Fruit fly (Drosophila melanogaster) Kc167 (cell line): ENCODE data around the gene CG1307.

Experiments
- Myc ChIP-seq: fragments of >200 bp; optimal IDR thresholded peaks from 2 replicates; lab custom pipeline; 2017; ENCODE audit warnings: missing external identifiers
- Sin3A ChIP-seq: fragments of >200 bp; optimal IDR thresholded peaks from 2 replicates; lab custom pipeline; 2018; ENCODE audit warnings: missing external identifiers
- h ChIP-seq: fragments of >200 bp; optimal IDR thresholded peaks from 3 replicates; lab custom pipeline; 2018; ENCODE audit warnings: missing external identifiers
- insv ChIP-seq: fragments of >200 bp; optimal IDR thresholded peaks from 3 replicates; lab custom pipeline; 2018; ENCODE audit warnings: missing external identifiers
- psq ChIP-seq: fragments of >200 bp; optimal IDR thresholded peaks from 2 replicates; lab custom pipeline; 2017; ENCODE audit warnings: missing external identifiers
- ttk ChIP-seq: sonication (Bioruptor generic); optimal IDR thresholded peaks from 2 replicates; lab custom pipeline; 2017; ENCODE audit warnings: missing external identifiers

Gene CG1307

dm6 chr3R:6659941-6660340 lies 2.7 kb upstream of the CG1307 start, which contains the start of gene agt:
agt (minus strand) TSS chr3R:6660100.
- no peak for TF ChIP-seq insv
- TF ChIP-seq h (lab: Kevin White, UChicago), result no peak
- TF ChIP-seq Sin3A (lab: Kevin White, UChicago), result no peak

DNA sequence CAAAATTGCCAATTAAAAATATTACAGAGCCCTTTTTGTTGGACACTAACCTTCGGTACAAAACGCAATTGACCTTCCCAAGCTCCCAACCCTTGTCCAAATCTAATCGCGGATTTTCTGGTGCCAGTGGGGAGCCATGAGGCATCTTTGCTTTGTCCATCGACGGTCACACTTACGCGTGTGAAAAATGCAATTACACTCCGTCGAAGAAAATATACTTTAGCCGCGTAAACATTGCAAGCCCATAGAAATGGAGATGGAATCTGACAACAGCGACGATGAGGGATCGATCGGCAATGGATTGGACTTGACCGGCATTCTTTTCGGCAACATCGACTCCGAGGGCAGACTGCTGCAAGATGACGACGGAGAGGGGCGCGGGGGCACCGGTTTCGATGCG lies 10.5 kb downstream of the CG1307 start, which contains the start of gene Taf1:
Gene Taf1, plus strand, starts transcription at position 150 of the 400 bp plus-strand sequence.
- TF ChIP-seq psq (lab: Kevin White, UChicago), result no peak
- TF ChIP-seq ttk, result no peak
- TF ChIP-seq h (lab: Kevin White, UChicago), result no peak
- TF ChIP-seq insv, result no peak
- no peak for TF ChIP-seq Myc (lab: Kevin White, UChicago)
- no peak for TF ChIP-seq Sin3A (lab: Kevin White, UChicago)

DNA sequence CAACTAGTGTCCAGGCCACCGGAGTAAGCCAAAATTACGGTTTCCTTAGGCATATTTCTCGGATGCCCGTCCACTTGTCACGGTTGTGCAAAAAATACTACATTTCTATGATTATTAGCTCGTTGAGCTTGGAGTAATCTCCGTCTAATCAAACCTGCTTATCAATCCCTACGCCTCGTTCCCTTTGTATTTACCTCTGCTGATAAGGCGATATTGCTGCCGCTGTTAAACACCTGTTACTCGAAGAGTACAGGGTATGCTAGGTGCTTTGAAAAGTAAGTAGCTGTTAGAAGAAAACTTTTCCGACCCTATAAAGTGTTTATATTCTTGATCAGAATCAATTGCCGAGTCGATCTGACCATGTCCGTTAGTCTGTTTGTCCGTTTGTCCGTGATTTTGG lies 12.9 kb downstream of the CG1307 start, which contains the start of gene Ass:
Gene Ass, minus strand, starts transcription at position 101 of the 400 bp plus-strand sequence.
- no peak for TF ChIP-seq insv
- no peak for TF ChIP-seq Myc (lab: Kevin White, UChicago)
- no peak for TF ChIP-seq psq (lab: Kevin White, UChicago)
- TF ChIP-seq h (lab: Kevin White, UChicago), result no peak
- TF ChIP-seq Sin3A (lab: Kevin White, UChicago), result no peak
- TF ChIP-seq ttk, result no peak

dm6 chr3R:6640932-6641331 lies 16.3 kb downstream of the CG1307 start, which contains the start of gene CG31286:
CG31286 (plus strand) TSS chr3R:6641232.
- TF ChIP-seq insv (no peak), Myc (lab: Kevin White, UChicago) (no peak), h (lab: Kevin White, UChicago) (no peak), psq (lab: Kevin White, UChicago) (no peak), ttk (no peak), Sin3A (lab: Kevin White, UChicago) (no peak)

- no peak for TF ChIP-seq psq (lab: Kevin White, UChicago)
Measured at dm6 chr3R:6629851-6630250, 27.4 kb downstream of the CG1307 start, which contains the start of gene sunz. sunz (plus strand) TSS chr3R:6630151.

- no peak for TF ChIP-seq ttk
- TF ChIP-seq Sin3A (lab: Kevin White, UChicago), result no peak
- TF ChIP-seq insv, result no peak
- TF ChIP-seq Myc (lab: Kevin White, UChicago), result no peak
- TF ChIP-seq h (lab: Kevin White, UChicago), result no peak
- TF ChIP-seq psq (lab: Kevin White, UChicago), result no peak
Measured at dm6 chr3R:6629221-6629620, 28.0 kb downstream of the CG1307 start, which contains the start of gene CG15177. CG15177 (minus strand) TSS chr3R:6629321.

DNA sequence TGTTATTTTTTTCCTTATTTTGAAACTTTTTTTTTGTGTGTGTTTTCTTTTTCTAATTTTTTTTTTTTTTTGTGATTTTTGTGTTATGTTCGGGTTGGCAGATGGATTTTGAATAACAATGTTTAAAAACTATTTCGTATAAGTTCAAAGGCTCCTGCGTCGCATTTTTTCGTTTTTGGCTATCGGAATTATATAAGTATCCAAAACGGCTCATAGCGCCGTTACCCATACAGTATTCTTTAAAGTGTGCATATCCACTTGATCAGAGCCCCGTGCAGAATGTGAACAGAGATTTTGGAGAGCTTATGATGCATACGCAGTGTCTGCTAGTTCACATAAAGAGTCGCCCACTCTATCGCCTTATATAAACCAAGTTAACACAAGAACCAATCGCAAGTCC lies 29.4 kb downstream of the CG1307 start, which contains the start of gene sowi:
Gene sowi, minus strand, starts transcription at position 101 of the 400 bp plus-strand sequence.
- TF ChIP-seq h (lab: Kevin White, UChicago) (no peak), insv (no peak), psq (lab: Kevin White, UChicago) (no peak), Myc (lab: Kevin White, UChicago) (no peak), ttk (no peak), Sin3A (lab: Kevin White, UChicago) (no peak)

- no peak for TF ChIP-seq psq (lab: Kevin White, UChicago)
Measured at dm6 chr3R:6608814-6609213, 48.4 kb downstream of the CG1307 start, which contains the start of gene glob2. glob2 (minus strand) TSS chr3R:6608914.
